Worm (Caenorhabditis elegans) whole organism, young adult: ENCODE results near the gene glb-15.

Source experiments
- B0261.1 ChIP-seq: sonication (generic microtip); optimal IDR thresholded peaks from 2 replicates; lab custom pipeline; 2016; ENCODE audit warnings: mild to moderate bottlenecking, missing genetic modification characterization, moderate library complexity, missing compliant biosample characterization
- C06A6.2 ChIP-seq: fragments of 200-800 bp; sonication (Bioruptor generic); conservative IDR thresholded peaks from 2 replicates; pipeline ENCODE4 v1.3.6; 2022; ENCODE audit warnings: missing genetic modification characterization, missing compliant biosample characterization
- F10E7.11 ChIP-seq: sonication (generic microtip); optimal IDR thresholded peaks from 2 replicates; lab custom pipeline; 2017; ENCODE audit warnings: mild to moderate bottlenecking, missing genetic modification characterization, moderate library complexity, missing compliant biosample characterization
- F22D6.2 ChIP-seq: sonication (generic microtip); optimal IDR thresholded peaks from 2 replicates; lab custom pipeline; 2016; ENCODE audit warnings: mild to moderate bottlenecking, missing genetic modification characterization, missing compliant biosample characterization
- F33H1.4 ChIP-seq: fragments of 200-800 bp; sonication (Bioruptor generic); IDR thresholded peaks from 2 replicates; pipeline ENCODE4 v1.3.6; 2022; ENCODE audit warnings: missing genetic modification reagents, missing genetic modification characterization, missing compliant biosample characterization
- F52B5.7 ChIP-seq: sonication (generic microtip); optimal IDR thresholded peaks from 2 replicates; lab custom pipeline; 2016; ENCODE audit warnings: mild to moderate bottlenecking, missing genetic modification characterization, missing compliant biosample characterization
- F57C9.4 ChIP-seq: sonication (generic microtip); optimal IDR thresholded peaks from 2 replicates; lab custom pipeline; 2017; ENCODE audit warnings: mild to moderate bottlenecking, missing genetic modification characterization, missing compliant biosample characterization
- T07F8.4 ChIP-seq: sonication (generic microtip); optimal IDR thresholded peaks from 2 replicates; lab custom pipeline; 2016; ENCODE audit warnings: mild to moderate bottlenecking, missing genetic modification characterization, moderate library complexity, missing compliant biosample characterization
- T26A5.8 ChIP-seq: sonication (generic microtip); optimal IDR thresholded peaks from 2 replicates; lab custom pipeline; 2016; ENCODE audit warnings: missing genetic modification characterization, missing compliant biosample characterization
- Y53F4B.3 ChIP-seq: fragments of 200-800 bp; sonication (Bioruptor generic); IDR thresholded peaks from 2 replicates; pipeline ENCODE4 v1.3.6; 2022; ENCODE audit warnings: missing genetic modification reagents, missing genetic modification characterization, missing compliant biosample characterization
- Y56A3A.18 ChIP-seq: fragments of 200-800 bp; sonication (Bioruptor generic); IDR thresholded peaks from 2 replicates; pipeline ENCODE4 v1.3.6; 2022; ENCODE audit warnings: missing genetic modification reagents, missing genetic modification characterization, missing compliant biosample characterization
- Y95B8A.8 ChIP-seq: fragments of 200-800 bp; sonication (Bioruptor generic); IDR thresholded peaks from 2 replicates; pipeline ENCODE4 v1.3.6; 2022; ENCODE audit warnings: missing genetic modification reagents, missing genetic modification characterization, missing compliant biosample characterization
- attf-3 ChIP-seq: fragments of 200-800 bp; sonication (Bioruptor generic); conservative IDR thresholded peaks from 2 replicates; pipeline ENCODE4 v1.3.6; 2022; ENCODE audit warnings: missing genetic modification reagents, missing genetic modification characterization, missing compliant biosample characterization
- ccch-3 ChIP-seq: fragments of 200-800 bp; sonication (Bioruptor generic); optimal IDR thresholded peaks from 2 replicates; lab custom pipeline; 2018; ENCODE audit warnings: mild to moderate bottlenecking, missing genetic modification characterization, missing compliant biosample characterization
- cebp-2 ChIP-seq: fragments of 200-800 bp; sonication (Bioruptor generic); IDR thresholded peaks from 2 replicates; pipeline ENCODE4 v1.3.6; 2022; ENCODE audit warnings: missing genetic modification characterization, missing compliant biosample characterization
- ceh-27 ChIP-seq: fragments of 200-800 bp; sonication (Bioruptor generic); optimal IDR thresholded peaks from 2 replicates; lab custom pipeline; 2018; ENCODE audit warnings: mild to moderate bottlenecking, missing genetic modification characterization, moderate library complexity, missing compliant biosample characterization
- ceh-58 ChIP-seq: fragments of 200-800 bp; sonication (Bioruptor generic); IDR thresholded peaks from 2 replicates; pipeline ENCODE4 v1.3.6; 2022; ENCODE audit warnings: missing genetic modification characterization, missing compliant biosample characterization
- ceh-79 ChIP-seq: sonication (generic microtip); optimal IDR thresholded peaks from 2 replicates; lab custom pipeline; 2017; ENCODE audit warnings: mild to moderate bottlenecking, missing genetic modification characterization, missing compliant biosample characterization
- chd-7 ChIP-seq: sonication (generic microtip); optimal IDR thresholded peaks from 2 replicates; lab custom pipeline; 2016; ENCODE audit warnings: mild to moderate bottlenecking, missing genetic modification characterization, moderate library complexity, missing compliant biosample characterization
- die-1 ChIP-seq: sonication (generic microtip); optimal IDR thresholded peaks from 2 replicates; lab custom pipeline; 2016; ENCODE audit warnings: missing genotype, mild to moderate bottlenecking, missing genetic modification characterization, missing compliant biosample characterization
- efl-1 ChIP-seq: fragments of 150-350 bp; optimal IDR thresholded peaks from 2 replicates; lab custom pipeline; 2014; ENCODE audit warnings: missing biosample characterization, missing genetic modification reagents, missing genetic modification characterization
- egl-44 ChIP-seq: fragments of 200-800 bp; sonication (Bioruptor generic); IDR thresholded peaks from 2 replicates; pipeline ENCODE4 v1.3.6; 2022; ENCODE audit warnings: missing genetic modification reagents, missing genetic modification characterization, missing compliant biosample characterization
- egrh-3 ChIP-seq: fragments of 200-800 bp; sonication (Bioruptor generic); IDR thresholded peaks from 2 replicates; pipeline ENCODE4 v1.3.6; 2022; ENCODE audit warnings: missing genetic modification reagents, missing genetic modification characterization, missing compliant biosample characterization
- gei-17 ChIP-seq: fragments of 200-800 bp; sonication (Bioruptor generic); optimal IDR thresholded peaks from 2 replicates; lab custom pipeline; 2018; ENCODE audit warnings: mild to moderate bottlenecking, missing genetic modification characterization, missing compliant biosample characterization
- hlh-12 ChIP-seq: sonication (generic microtip); optimal IDR thresholded peaks from 2 replicates; lab custom pipeline; 2016; ENCODE audit warnings: missing genetic modification characterization, missing compliant biosample characterization
- hmg-20 ChIP-seq: fragments of 200-800 bp; sonication (Bioruptor generic); IDR thresholded peaks from 2 replicates; pipeline ENCODE4 v1.3.6; 2022; ENCODE audit warnings: missing genetic modification reagents, missing genetic modification characterization, missing compliant biosample characterization
- lsy-27 ChIP-seq: sonication (generic microtip); optimal IDR thresholded peaks from 2 replicates; lab custom pipeline; 2017; ENCODE audit warnings: missing genetic modification characterization, mild to moderate bottlenecking, missing compliant biosample characterization, antibody characterized with exemption, missing genotype, borderline replicate concordance; ENCODE audit not compliant: insufficient read depth
- madf-10 ChIP-seq: sonication (generic microtip); optimal IDR thresholded peaks from 2 replicates; lab custom pipeline; 2016; ENCODE audit warnings: mild to moderate bottlenecking, missing genetic modification characterization, missing compliant biosample characterization
- madf-3 ChIP-seq: fragments of 200-800 bp; sonication (Bioruptor generic); IDR thresholded peaks from 2 replicates; pipeline ENCODE4 v1.3.6; 2022; ENCODE audit warnings: missing genetic modification reagents, missing genetic modification characterization, missing compliant biosample characterization
- madf-8 ChIP-seq: fragments of 200-800 bp; sonication (Bioruptor generic); conservative IDR thresholded peaks from 2 replicates; pipeline ENCODE4 v1.3.6; 2022; ENCODE audit warnings: missing genetic modification reagents, missing genetic modification characterization, missing compliant biosample characterization
- mcd-1 ChIP-seq: fragments of 200-800 bp; sonication (Bioruptor generic); IDR thresholded peaks from 2 replicates; pipeline ENCODE4 v1.3.6; 2022; ENCODE audit warnings: missing genetic modification reagents, missing genetic modification characterization, missing compliant biosample characterization
- mxl-1 ChIP-seq: sonication (generic microtip); optimal IDR thresholded peaks from 2 replicates; lab custom pipeline; 2016; ENCODE audit warnings: missing genetic modification characterization, missing compliant biosample characterization
- nfyb-1 ChIP-seq: fragments of 200-800 bp; sonication (Bioruptor generic); IDR thresholded peaks from 2 replicates; pipeline ENCODE4 v1.3.6; 2022; ENCODE audit warnings: missing genetic modification reagents, missing genetic modification characterization, missing compliant biosample characterization
- nhr-120 ChIP-seq: fragments of 200-800 bp; sonication (Bioruptor generic); IDR thresholded peaks from 2 replicates; pipeline ENCODE4 v1.3.6; 2022; ENCODE audit warnings: missing genetic modification characterization, missing compliant biosample characterization
- nhr-80 ChIP-seq: sonication (generic microtip); optimal IDR thresholded peaks from 2 replicates; lab custom pipeline; 2016; ENCODE audit warnings: missing genetic modification characterization, missing compliant biosample characterization
- nhr-90 ChIP-seq: sonication (generic microtip); optimal IDR thresholded peaks from 2 replicates; lab custom pipeline; 2016; ENCODE audit warnings: missing genotype, mild to moderate bottlenecking, missing genetic modification characterization, missing compliant biosample characterization
- rcor-1 ChIP-seq: fragments of 200-800 bp; sonication (Bioruptor generic); IDR thresholded peaks from 2 replicates; pipeline ENCODE4 v1.3.6; 2022; ENCODE audit warnings: missing genetic modification reagents, missing genetic modification characterization, missing compliant biosample characterization
- repo-1 ChIP-seq: sonication (generic microtip); optimal IDR thresholded peaks from 2 replicates; lab custom pipeline; 2017; ENCODE audit warnings: mild to moderate bottlenecking, missing genetic modification characterization, missing compliant biosample characterization
- snpc-4 ChIP-seq, 5 experiments: fragments of 150-350 bp in 1 of 5; sonication (generic microtip) in 4 of 5; optimal IDR thresholded peaks; 2 replicates each; lab custom pipeline; 2014 to 2018; ENCODE audit warnings: missing genetic modification characterization in 5 of 5, missing biosample characterization in 3 of 5, antibody characterized with exemption in 2 of 5, mild to moderate bottlenecking in 2 of 5, missing compliant biosample characterization in 2 of 5, missing genotype in 2 of 5, moderate library complexity in 2 of 5, missing genetic modification reagents in 1 of 5
- tbx-9 ChIP-seq: sonication (generic microtip); optimal IDR thresholded peaks from 2 replicates; lab custom pipeline; 2016; ENCODE audit warnings: borderline replicate concordance, missing genetic modification characterization, inconsistent platforms, missing compliant biosample characterization
- tlf-1 ChIP-seq: fragments of 200-800 bp; sonication (Bioruptor generic); optimal IDR thresholded peaks from 2 replicates; lab custom pipeline; 2018; ENCODE audit warnings: mild to moderate bottlenecking, missing genetic modification characterization, missing compliant biosample characterization
- unc-130 ChIP-seq: sonication (generic microtip); optimal IDR thresholded peaks from 2 replicates; lab custom pipeline; 2016; ENCODE audit warnings: missing genetic modification reagents, missing genetic modification characterization, missing compliant biosample characterization
- xnd-1 ChIP-seq: sonication (generic microtip); optimal IDR thresholded peaks from 2 replicates; lab custom pipeline; 2016; ENCODE audit warnings: missing genotype, missing genetic modification reagents, missing genetic modification characterization, missing compliant biosample characterization
- zfh-2 ChIP-seq: fragments of 200-800 bp; sonication (Bioruptor generic); conservative IDR thresholded peaks from 2 replicates; pipeline ENCODE4 v1.3.6; 2022; ENCODE audit warnings: missing genetic modification reagents, missing genetic modification characterization, missing compliant biosample characterization
- ztf-22 ChIP-seq: fragments of 200-800 bp; sonication (Bioruptor generic); optimal IDR thresholded peaks from 2 replicates; lab custom pipeline; 2018; ENCODE audit warnings: mild to moderate bottlenecking, missing genetic modification characterization, moderate library complexity, missing compliant biosample characterization
- ztf-6 ChIP-seq: fragments of 200-800 bp; sonication (Bioruptor generic); IDR thresholded peaks from 2 replicates; pipeline ENCODE4 v1.3.6; 2022; ENCODE audit warnings: missing genetic modification reagents, missing genetic modification characterization, missing compliant biosample characterization

glb-15 gene

ce11 chrV:11574563-11574962 lies 43.5 kb downstream of the glb-15 start:
- peak; percentile 19 for TF ChIP-seq nhr-80 (tag; lab: Kevin White, UChicago)
- no peak for TF ChIP-seq madf-8 (GFP tag; lab: Robert Waterston, UW)

ce11 chrV:11572803-11573490 lies 45.1 kb downstream of the glb-15 start, which contains the start of the genes H12C20.7 and nhr-68:
TSS of gene H12C20.7 (minus strand) at chrV:11572990.
TSS of gene nhr-68 (plus strand) at chrV:11573440.
- no peak for TF ChIP-seq snpc-4 (GFP tag; optimal IDR thresholded peaks at IDR 0.05; lab: Kevin White, UChicago)
- peak in 2 of 4 experiments; percentile 63 to 69 for TF ChIP-seq snpc-4 (tag; optimal IDR thresholded peaks at IDR 0.05; lab: Kevin White, UChicago)
- no peak for TF ChIP-seq unc-130 (GFP tag; lab: Kevin White, UChicago)
- TF ChIP-seq egrh-3 (GFP tag; lab: Robert Waterston, UW) = no peak
- no peak for TF ChIP-seq mxl-1 (tag; lab: Kevin White, UChicago)
- no peak for TF ChIP-seq F57C9.4 (tag; lab: Kevin White, UChicago)
- TF ChIP-seq tlf-1 = peak; percentile 91
- no peak for TF ChIP-seq T07F8.4 (tag; lab: Kevin White, UChicago)
- TF ChIP-seq Y53F4B.3 = no peak
- no peak for TF ChIP-seq F10E7.11 (tag; lab: Kevin White, UChicago)
- TF ChIP-seq madf-10 = peak; percentile 85
- TF ChIP-seq chd-7 (tag; lab: Kevin White, UChicago) = peak; percentile 95
- no peak for TF ChIP-seq Y95B8A.8 (GFP tag; lab: Robert Waterston, UW)
- TF ChIP-seq attf-3 = no peak
- no peak for TF ChIP-seq madf-3 (GFP tag; lab: Robert Waterston, UW)
- no peak for TF ChIP-seq ceh-79 (tag; lab: Kevin White, UChicago)
- peak; percentile 5 for TF ChIP-seq B0261.1 (tag; lab: Kevin White, UChicago)
- no peak for TF ChIP-seq nhr-120 (GFP tag; lab: Robert Waterston, UW)
- peak; percentile 23 for TF ChIP-seq ceh-27 (GFP tag; lab: Kevin White, UChicago)
- TF ChIP-seq cebp-2 = no peak
- TF ChIP-seq egl-44 (GFP tag; lab: Robert Waterston, UW) = peak; percentile 81
- no peak for TF ChIP-seq ztf-6 (GFP tag; lab: Robert Waterston, UW)
- TF ChIP-seq Y56A3A.18 = peak; percentile 40; the same call in 1 of the 2 replicates
- no peak for TF ChIP-seq F33H1.4 (GFP tag; lab: Robert Waterston, UW)
- TF ChIP-seq C06A6.2 (GFP tag; lab: Robert Waterston, UW) = peak; percentile 90
- TF ChIP-seq xnd-1 (tag; lab: Kevin White, UChicago) = no peak
- peak; percentile 90 for TF ChIP-seq repo-1
- TF ChIP-seq F22D6.2 (tag; lab: Kevin White, UChicago) = peak; percentile 91
- no peak for TF ChIP-seq hmg-20
- TF ChIP-seq hlh-12 (tag; lab: Kevin White, UChicago) = no peak
- TF ChIP-seq zfh-2 (GFP tag; lab: Robert Waterston, UW) = no peak
- peak; percentile 68 for TF ChIP-seq die-1 (tag; lab: Kevin White, UChicago)
- TF ChIP-seq tbx-9 (tag; lab: Kevin White, UChicago) = no peak
- no peak for TF ChIP-seq ccch-3 (GFP tag; lab: Kevin White, UChicago)
- TF ChIP-seq mcd-1 (GFP tag; lab: Robert Waterston, UW) = 0 out of 2 replicates have a peak, but pooled peaks have one; percentile 21
- TF ChIP-seq lsy-27 (tag; lab: Kevin White, UChicago) = no peak
- no peak for TF ChIP-seq T26A5.8 (tag; lab: Kevin White, UChicago)
- TF ChIP-seq nhr-90 (tag; lab: Kevin White, UChicago) = peak; percentile 78
- peak; percentile 63 for TF ChIP-seq F52B5.7 (tag; lab: Kevin White, UChicago)
- TF ChIP-seq gei-17 (GFP tag; lab: Kevin White, UChicago) = peak; percentile 80
- peak; percentile 92 for TF ChIP-seq nfyb-1 (GFP tag; lab: Robert Waterston, UW)
- TF ChIP-seq ceh-58 (GFP tag; lab: Robert Waterston, UW) = no peak
- 0 out of 2 replicates have a peak, but pooled peaks have one; percentile 16 for TF ChIP-seq rcor-1
- no peak for TF ChIP-seq efl-1 (GFP tag; lab: Kevin White, UChicago)
- TF ChIP-seq ztf-22 (GFP tag; lab: Kevin White, UChicago) = peak; percentile 97
